ENCODE assay signal across 4 fruit fly cellular contexts in genomic region chr2L:3506806-3507205, dm6.
TF ChIP-seq lines count a peak whose summit lies in the region.

No protein-coding gene starts in this region.

- no peak for TF ChIP-seq CTCF in whole organism, embryonic (GFP tag; optimal IDR thresholded peaks at IDR 0.05; lab: Kevin White, UChicago)

TF ChIP-seq in whole organism, adult, 20 proteins besides CTCF, POLR2A, EP300 and RAD21:
- TF ChIP-seq toe (GFP tag; optimal IDR thresholded peaks at IDR 0.05; lab: Kevin White, UChicago) (no peak), CG14711 (tag; optimal IDR thresholded peaks at IDR 0.05; lab: Kevin White, UChicago) (peak; percentile 12), cnc (optimal IDR thresholded peaks at IDR 0.05; lab: Kevin White, UChicago) (no peak), tj (GFP tag; optimal IDR thresholded peaks at IDR 0.05; lab: Kevin White, UChicago) (peak; percentile 69), kay (GFP tag; lab: Kevin White, UChicago; ENCODE audit: borderline replicate concordance) (peak; percentile 32)

TF ChIP-seq in whole organism, embryonic, 481 proteins besides CTCF, POLR2A, EP300 and RAD21 (continues in another document):
- no peak for TF ChIP-seq MTF-1 (GFP tag; optimal IDR thresholded peaks at IDR 0.05; lab: Kevin White, UChicago; ENCODE audit: borderline replicate concordance)
- no peak for TF ChIP-seq Gsc (GFP tag; IDR thresholded peaks at IDR 0.05; lab: Robert Waterston, UW)
- TF ChIP-seq HLHmδ (GFP tag; optimal IDR thresholded peaks at IDR 0.05; lab: Kevin White, UChicago) = no peak
- TF ChIP-seq dan (GFP tag; IDR thresholded peaks at IDR 0.05; lab: Robert Waterston, UW) = no peak
- no peak for TF ChIP-seq CG30020 (tag; optimal IDR thresholded peaks at IDR 0.05; lab: Kevin White, UChicago)
- no peak for TF ChIP-seq CG12391 (tag; optimal IDR thresholded peaks at IDR 0.05; lab: Kevin White, UChicago)
- TF ChIP-seq HmgD (GFP tag; optimal IDR thresholded peaks at IDR 0.05; lab: Kevin White, UChicago) = no peak
- no peak for TF ChIP-seq YL-1 (GFP tag; optimal IDR thresholded peaks at IDR 0.05; lab: Kevin White, UChicago)
- TF ChIP-seq Dref (GFP tag; IDR thresholded peaks at IDR 0.05; lab: Robert Waterston, UW) = no peak
- TF ChIP-seq CG11085 (GFP tag; IDR thresholded peaks at IDR 0.05; lab: Robert Waterston, UW) = no peak
- no peak for TF ChIP-seq onecut (GFP tag; IDR thresholded peaks at IDR 0.05; lab: Robert Waterston, UW)
- TF ChIP-seq pros (GFP tag; optimal IDR thresholded peaks at IDR 0.05; lab: Kevin White, UChicago) = no peak
- TF ChIP-seq CG8388 (GFP tag; optimal IDR thresholded peaks at IDR 0.05; lab: Kevin White, UChicago) = no peak
- TF ChIP-seq az2 (GFP tag; optimal IDR thresholded peaks at IDR 0.05; lab: Kevin White, UChicago) = peak; percentile 12
- no peak for TF ChIP-seq Lim3 (GFP tag; IDR thresholded peaks at IDR 0.05; lab: Robert Waterston, UW)
- 0 out of 2 replicates have a peak, but pooled peaks have one; percentile 20 for TF ChIP-seq Ptx1 (GFP tag; IDR thresholded peaks at IDR 0.05; lab: Robert Waterston, UW)
- TF ChIP-seq nmo (GFP tag; optimal IDR thresholded peaks at IDR 0.05; lab: Kevin White, UChicago) = no peak
- no peak for TF ChIP-seq bsh (GFP tag; optimal IDR thresholded peaks at IDR 0.05; lab: Kevin White, UChicago)
- no peak for TF ChIP-seq tna (GFP tag; IDR thresholded peaks at IDR 0.05; lab: Robert Waterston, UW; ENCODE audit: partially characterized antibody)
- TF ChIP-seq jumu (GFP tag; optimal IDR thresholded peaks at IDR 0.05; lab: Kevin White, UChicago) = no peak
- no peak for TF ChIP-seq CG8290 (GFP tag; optimal IDR thresholded peaks at IDR 0.05; lab: Kevin White, UChicago)
- TF ChIP-seq CG8290 (tag; optimal IDR thresholded peaks at IDR 0.05; lab: Kevin White, UChicago) = no peak
- TF ChIP-seq tio (GFP tag; optimal IDR thresholded peaks at IDR 0.05; lab: Kevin White, UChicago) = peak; percentile 14
- TF ChIP-seq sug (tag; optimal IDR thresholded peaks at IDR 0.05; lab: Kevin White, UChicago) = no peak
- no peak for TF ChIP-seq CG18599 (GFP tag; optimal IDR thresholded peaks at IDR 0.05; lab: Kevin White, UChicago)
- TF ChIP-seq CG8944 (GFP tag; optimal IDR thresholded peaks at IDR 0.05; lab: Kevin White, UChicago) = no peak
- no peak for TF ChIP-seq CG13287 (GFP tag; IDR thresholded peaks at IDR 0.05; lab: Robert Waterston, UW; ENCODE audit: partially characterized antibody)
- no peak for TF ChIP-seq al (GFP tag; IDR thresholded peaks at IDR 0.05; lab: Robert Waterston, UW)
- TF ChIP-seq gem (tag; optimal IDR thresholded peaks at IDR 0.05; lab: Kevin White, UChicago) = peak; percentile 44
- no peak for TF ChIP-seq luna (GFP tag; optimal IDR thresholded peaks at IDR 0.05; lab: Kevin White, UChicago)

TF ChIP-seq in whole organism, prepupa, 60 proteins besides CTCF, POLR2A, EP300 and RAD21:
- TF ChIP-seq Eip78C (GFP tag; lab: Kevin White, UChicago) = peak; percentile 28
- TF ChIP-seq OdsH (GFP tag; optimal IDR thresholded peaks at IDR 0.05; lab: Kevin White, UChicago) = peak; percentile 16
- TF ChIP-seq vri (GFP tag; optimal IDR thresholded peaks at IDR 0.05; lab: Kevin White, UChicago) = no peak
- no peak for TF ChIP-seq CG6276 (GFP tag; optimal IDR thresholded peaks at IDR 0.05; lab: Kevin White, UChicago)
- peak; percentile 49 for TF ChIP-seq Hr4 (GFP tag; optimal IDR thresholded peaks at IDR 0.05; lab: Kevin White, UChicago)
- TF ChIP-seq CG8632 (GFP tag; optimal IDR thresholded peaks at IDR 0.05; lab: Kevin White, UChicago) = no peak
- TF ChIP-seq CG8119 (GFP tag; IDR thresholded peaks at IDR 0.05; lab: Robert Waterston, UW) = 0 out of 3 replicates have a peak, but pooled peaks have one; percentile 15
- TF ChIP-seq eg (GFP tag; IDR thresholded peaks at IDR 0.05; lab: Robert Waterston, UW) = peak; percentile 66; the same call in 1 of the 3 replicates
TF ChIP-seq in whole organism, prepupa: peak in this region for 5.

TF ChIP-seq in whole organism, pupa, 21 proteins besides CTCF, POLR2A, EP300 and RAD21:
- no peak for TF ChIP-seq CG17806 (tag; optimal IDR thresholded peaks at IDR 0.05; lab: Kevin White, UChicago)
- TF ChIP-seq CG32121 (GFP tag; IDR thresholded peaks at IDR 0.05; lab: Robert Waterston, UW) = no peak; the same call in none of the 2 replicates
- no peak for TF ChIP-seq CG8301 (tag; optimal IDR thresholded peaks at IDR 0.05; lab: Kevin White, UChicago)
- TF ChIP-seq gl (tag; optimal IDR thresholded peaks at IDR 0.05; lab: Kevin White, UChicago) = no peak
- TF ChIP-seq Ets98B (GFP tag; IDR thresholded peaks at IDR 0.05; lab: Robert Waterston, UW) = 0 out of 2 replicates have a peak, but pooled peaks have one; percentile 36
